Worm (Caenorhabditis elegans): ENCODE data around the gene F36A4.2.

DNA sequence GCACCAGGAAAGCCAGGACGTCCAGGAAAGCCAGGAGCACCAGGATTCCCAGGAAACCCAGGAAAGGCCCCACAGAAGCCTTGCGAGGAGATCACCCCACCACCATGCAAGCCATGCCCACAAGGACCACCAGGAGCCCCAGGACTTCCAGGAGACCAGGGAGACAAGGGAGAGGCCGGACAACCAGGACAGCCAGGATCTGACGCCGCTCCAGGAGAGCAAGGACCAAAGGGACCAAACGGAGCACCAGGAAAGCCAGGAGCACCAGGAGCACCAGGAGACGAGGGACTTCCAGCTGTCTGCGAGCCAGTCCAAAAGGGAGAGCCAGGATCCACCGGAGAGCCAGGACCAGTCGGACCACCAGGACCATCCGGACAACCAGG is 35.0 kb upstream of the F36A4.2 start:
- TF ChIP-seq ets-4 (tag; optimal IDR thresholded peaks at IDR 0.05), result no peak
- TF ChIP-seq unc-42 (tag; optimal IDR thresholded peaks at IDR 0.05), result no peak
- no peak for TF ChIP-seq unc-86 (tag; optimal IDR thresholded peaks at IDR 0.05)
- TF ChIP-seq pros-1 (tag; optimal IDR thresholded peaks at IDR 0.05), result no peak
- TF ChIP-seq fkh-10 (GFP tag; optimal IDR thresholded peaks at IDR 0.05), result no peak
- no peak for TF ChIP-seq nfya-1 (tag; optimal IDR thresholded peaks at IDR 0.05)
- TF ChIP-seq nhr-232 (tag; optimal IDR thresholded peaks at IDR 0.05), result no peak
- TF ChIP-seq ama-1 (optimal IDR thresholded peaks at IDR 0.05), result no peak
- no peak for TF ChIP-seq ceh-9 (tag; optimal IDR thresholded peaks at IDR 0.05)
- no peak for TF ChIP-seq tbx-2 (tag; optimal IDR thresholded peaks at IDR 0.05)
- TF ChIP-seq pat-9 (tag; optimal IDR thresholded peaks at IDR 0.05), result no peak

Data from whole organism, late embryonic.